Fruit fly (Drosophila melanogaster) whole organism: Measurements from ENCODE around the gene CG12035.

ENCODE experiments used
- CG8478 ChIP-seq: fragments of >200 bp; optimal IDR thresholded peaks from 2 replicates; lab custom pipeline; 2018; ENCODE audit warnings: inconsistent platforms
- Dll ChIP-seq: fragments of >200 bp; optimal IDR thresholded peaks from 2 replicates; lab custom pipeline; 2017
- EcR ChIP-seq, 2 experiments: fragments of >200 bp; optimal IDR thresholded peaks; 2 replicates each; lab custom pipeline; 2017; ENCODE audit warnings: missing biosample characterization in 2 of 2, missing genetic modification characterization in 2 of 2, missing genetic modification reagents in 2 of 2
- pan ChIP-seq: fragments of >200 bp; optimal IDR thresholded peaks from 2 replicates; lab custom pipeline; 2017
- psq ChIP-seq: fragments of >200 bp; optimal IDR thresholded peaks from 2 replicates; lab custom pipeline; 2017
- usp ChIP-seq: fragments of >200 bp; optimal IDR thresholded peaks from 2 replicates; lab custom pipeline; 2017; ENCODE audit warnings: missing biosample characterization, missing genetic modification characterization, mixed read lengths

- TF ChIP-seq Dll (lab: Kevin White, UChicago) (no peak), psq (lab: Kevin White, UChicago) (no peak), pan (no peak), CG8478 (lab: Kevin White, UChicago) (no peak), EcR (GFP tag; optimal IDR thresholded peaks at IDR 0.05; lab: Kevin White, UChicago) (no peak), usp (GFP tag; lab: Kevin White, UChicago) (no peak)
Observed at dm6 chr3L:1679394-1679793, 44.8 kb upstream of the CG12035 start.
